Worm (Caenorhabditis elegans): ENCODE results near the gene fbxa-15.

ce11 chrIII:1323555-1323954 lies 2.1 kb upstream of the fbxa-15 start:
- no peak for TF ChIP-seq ama-1 (optimal IDR thresholded peaks at IDR 0.05)
- no peak for TF ChIP-seq ceh-36 (tag; optimal IDR thresholded peaks at IDR 0.05)
- no peak for TF ChIP-seq hmbx-1 (tag; optimal IDR thresholded peaks at IDR 0.05)
- TF ChIP-seq sea-1 (GFP tag; conservative IDR thresholded peaks at IDR 0.05) = no peak
- no peak for TF ChIP-seq F13C5.2 (tag; optimal IDR thresholded peaks at IDR 0.05)
- TF ChIP-seq hnd-1 (tag; optimal IDR thresholded peaks at IDR 0.05) = no peak
- TF ChIP-seq flt-1 (GFP tag; IDR thresholded peaks at IDR 0.05) = no peak
- no peak for TF ChIP-seq tbx-11 (GFP tag; IDR thresholded peaks at IDR 0.05)
- no peak for TF ChIP-seq aly-1 (tag; optimal IDR thresholded peaks at IDR 0.05)
